Fruit fly (Drosophila melanogaster) whole organism, wandering third instar larva: ENCODE results near the gene mib1.

Experiments
- Abd-B ChIP-seq: fragments of >200 bp; optimal IDR thresholded peaks from 2 replicates; lab custom pipeline; 2017; ENCODE audit warnings: missing biosample characterization, missing genetic modification characterization
- Dfd ChIP-seq: fragments of >200 bp; optimal IDR thresholded peaks from 2 replicates; lab custom pipeline; 2017; ENCODE audit warnings: missing biosample characterization, missing genetic modification characterization
- HLH106 ChIP-seq: fragments of 200-800 bp; optimal IDR thresholded peaks from 3 replicates; lab custom pipeline; 2019; ENCODE audit warnings: missing biosample characterization, mild to moderate bottlenecking, missing genetic modification characterization, moderate library complexity
- Hnf4 ChIP-seq: fragments of 200-800 bp; sonication (Bioruptor generic); optimal IDR thresholded peaks from 2 replicates; lab custom pipeline; 2016; ENCODE audit warnings: missing biosample characterization, mild to moderate bottlenecking, missing genetic modification characterization
- Hr78 ChIP-seq: fragments of >200 bp; optimal IDR thresholded peaks from 2 replicates; lab custom pipeline; 2017; ENCODE audit warnings: missing biosample characterization, missing genetic modification characterization
- Myc ChIP-seq: fragments of >200 bp; optimal IDR thresholded peaks from 2 replicates; lab custom pipeline; 2017
- OdsH ChIP-seq: fragments of 200-800 bp; sonication (Bioruptor generic); optimal IDR thresholded peaks from 2 replicates; lab custom pipeline; 2016; ENCODE audit warnings: missing biosample characterization, mild to moderate bottlenecking, missing genetic modification characterization
- ey ChIP-seq: fragments of 200-800 bp; sonication (Bioruptor generic); optimal IDR thresholded peaks from 2 replicates; lab custom pipeline; 2016; ENCODE audit warnings: missing biosample characterization, missing genetic modification characterization
- foxo ChIP-seq, 2 experiments: fragments of 200-800 bp; sonication (Bioruptor generic); optimal IDR thresholded peaks; 2 replicates in 1 of 2; 3 replicates in 1 of 2; lab custom pipeline; 2016 to 2017; ENCODE audit warnings: missing biosample characterization in 2 of 2, missing genetic modification characterization in 2 of 2
- jim ChIP-seq: fragments of 175-275, 200-325 bp; sonication (Bioruptor generic); optimal IDR thresholded peaks from 2 replicates; lab custom pipeline; 2016; ENCODE audit warnings: missing biosample characterization, mild to moderate bottlenecking, missing genetic modification characterization
- lola ChIP-seq: fragments of >200 bp; optimal IDR thresholded peaks from 2 replicates; lab custom pipeline; 2017; ENCODE audit warnings: missing biosample characterization, missing genetic modification characterization
- sage ChIP-seq: fragments of 200-800 bp; sonication (Bioruptor generic); optimal IDR thresholded peaks from 2 replicates; lab custom pipeline; 2016; ENCODE audit warnings: missing biosample characterization, mild to moderate bottlenecking, missing genetic modification characterization
- woc ChIP-seq: sonication (Bioruptor generic); optimal IDR thresholded peaks from 2 replicates; lab custom pipeline; 2016; ENCODE audit warnings: missing biosample characterization, mild to moderate bottlenecking, missing genetic modification characterization

dm6 chr3L:16054095-16054494 is 42.5 kb upstream of the mib1 start:
- TF ChIP-seq Hr78 (no peak), ey (GFP tag; lab: Kevin White, UChicago) (no peak), jim (no peak), Abd-B (GFP tag; lab: Kevin White, UChicago) (no peak), Myc (lab: Kevin White, UChicago) (no peak), OdsH (GFP tag; lab: Kevin White, UChicago) (no peak), Hnf4 (no peak), HLH106 (tag; lab: Kevin White, UChicago) (no peak), woc (GFP tag; lab: Kevin White, UChicago) (no peak), foxo (GFP tag; optimal IDR thresholded peaks at IDR 0.05; lab: Kevin White, UChicago) (peak in 1 of 2 experiments; percentile 24), sage (no peak), Dfd (GFP tag; lab: Kevin White, UChicago) (no peak), lola (GFP tag; lab: Kevin White, UChicago) (no peak)
